Fruit fly (Drosophila melanogaster) whole organism, embryonic: ENCODE results near the gene CG32712.

Experiments
- Bgb ChIP-seq: fragments of 200-800 bp; sonication (Bioruptor generic); IDR thresholded peaks from 2 replicates; pipeline ENCODE4 v1.3.6; 2022; ENCODE audit warnings: missing biosample characterization, missing genetic modification characterization; ENCODE audit not compliant: partially characterized antibody
- CG10654 ChIP-seq: fragments of 200-800 bp; sonication (Bioruptor generic); optimal IDR thresholded peaks from 2 replicates; lab custom pipeline; 2016; ENCODE audit warnings: missing biosample characterization, missing genetic modification characterization
- CG10959 ChIP-seq: fragments of 200-800 bp; sonication (Bioruptor generic); IDR thresholded peaks from 2 replicates; pipeline ENCODE4 v1.3.6; 2022; ENCODE audit warnings: missing biosample characterization, missing genetic modification characterization
- CG11093 ChIP-seq: fragments of 200-800 bp; sonication (Bioruptor generic); IDR thresholded peaks from 3 replicates; pipeline ENCODE4 v1.3.6; 2022; ENCODE audit warnings: missing biosample characterization, missing genetic modification characterization
- CG11504 ChIP-seq: fragments of 200-800 bp; sonication (Bioruptor generic); optimal IDR thresholded peaks from 3 replicates; lab custom pipeline; 2019; ENCODE audit warnings: missing biosample characterization, mild to moderate bottlenecking, missing genetic modification characterization, moderate library complexity
- CG11696 ChIP-seq: fragments of 200-800 bp; sonication (Bioruptor generic); IDR thresholded peaks from 2 replicates; pipeline ENCODE4 v1.3.6; 2022; ENCODE audit warnings: missing biosample characterization, missing genetic modification characterization
- CG12391 ChIP-seq: fragments of 200-800 bp; sonication (Bioruptor generic); optimal IDR thresholded peaks from 3 replicates; lab custom pipeline; 2018; ENCODE audit warnings: missing biosample characterization, mild to moderate bottlenecking, missing genetic modification characterization, moderate library complexity
- CG13775 ChIP-seq: fragments of 200-800 bp; sonication (Bioruptor generic); optimal IDR thresholded peaks from 3 replicates; lab custom pipeline; 2017; ENCODE audit warnings: missing biosample characterization, mild to moderate bottlenecking, missing genetic modification characterization
- CG14014 ChIP-seq: fragments of 200-800 bp; sonication (Bioruptor generic); IDR thresholded peaks from 2 replicates; pipeline ENCODE4 v1.3.6; 2022; ENCODE audit warnings: missing biosample characterization, missing genetic modification characterization
- CG17612 ChIP-seq: fragments of 200-800 bp; sonication (Bioruptor generic); IDR thresholded peaks from 2 replicates; pipeline ENCODE4 v1.3.6; 2022; ENCODE audit warnings: missing biosample characterization, missing genetic modification characterization
- CG17829 ChIP-seq: fragments of 200-800 bp; optimal IDR thresholded peaks from 2 replicates; lab custom pipeline; 2019; ENCODE audit warnings: missing biosample characterization, mild to moderate bottlenecking, missing genetic modification characterization, moderate library complexity
- CG17912 ChIP-seq: fragments of 200-800 bp; sonication (Bioruptor generic); optimal IDR thresholded peaks from 2 replicates; lab custom pipeline; 2018; ENCODE audit warnings: missing biosample characterization, mild to moderate bottlenecking, missing genetic modification characterization
- CG2120 ChIP-seq: fragments of 200-800 bp; sonication (Bioruptor generic); optimal IDR thresholded peaks from 3 replicates; lab custom pipeline; 2016; ENCODE audit warnings: missing biosample characterization, missing genetic modification characterization
- CG30431 ChIP-seq: fragments of 200-800 bp; sonication (Bioruptor generic); optimal IDR thresholded peaks from 2 replicates; lab custom pipeline; 2017; ENCODE audit warnings: missing biosample characterization, missing genetic modification characterization
- CG31441 ChIP-seq: fragments of 200-800 bp; sonication (Bioruptor generic); IDR thresholded peaks from 2 replicates; pipeline ENCODE4 v1.3.6; 2022; ENCODE audit warnings: missing biosample characterization, missing genetic modification characterization
- CG3281 ChIP-seq: fragments of 200-800 bp; sonication (Bioruptor generic); optimal IDR thresholded peaks from 3 replicates; lab custom pipeline; 2017; ENCODE audit warnings: missing biosample characterization, mild to moderate bottlenecking, missing genetic modification characterization
- CG6654 ChIP-seq: fragments of 200-800 bp; sonication (Bioruptor generic); optimal IDR thresholded peaks from 2 replicates; lab custom pipeline; 2017; ENCODE audit warnings: missing biosample characterization, mild to moderate bottlenecking, missing genetic modification characterization
- CG8281 ChIP-seq: fragments of 200-800 bp; sonication (Bioruptor generic); optimal IDR thresholded peaks from 2 replicates; lab custom pipeline; 2018; ENCODE audit warnings: missing biosample characterization, mild to moderate bottlenecking, missing genetic modification characterization, moderate library complexity
- E2f2 ChIP-seq: fragments of 200-800 bp; sonication (Bioruptor generic); IDR thresholded peaks from 2 replicates; pipeline ENCODE4 v1.3.6; 2022; ENCODE audit warnings: missing biosample characterization, missing genetic modification characterization
- Gsc ChIP-seq: fragments of 200-800 bp; sonication (Bioruptor generic); IDR thresholded peaks from 2 replicates; pipeline ENCODE4 v1.3.6; 2022; ENCODE audit warnings: missing biosample characterization, missing genetic modification characterization
- H15 ChIP-seq: fragments of 200-800 bp; sonication (Bioruptor generic); IDR thresholded peaks from 3 replicates; pipeline ENCODE4 v1.3.6; 2022; ENCODE audit warnings: missing biosample characterization, missing genetic modification characterization
- HHEX ChIP-seq: fragments of 200-800 bp; sonication (Bioruptor generic); optimal IDR thresholded peaks from 3 replicates; lab custom pipeline; 2017; ENCODE audit warnings: missing biosample characterization, mild to moderate bottlenecking, missing genetic modification characterization, missing genetic modification reagents
- HLH3B ChIP-seq: fragments of 200-800 bp; sonication (Bioruptor generic); IDR thresholded peaks from 2 replicates; pipeline ENCODE4 v1.3.6; 2022; ENCODE audit warnings: missing biosample characterization, missing genetic modification characterization
- Hsf ChIP-seq: fragments of 200-800 bp; sonication (Bioruptor generic); optimal IDR thresholded peaks from 3 replicates; lab custom pipeline; 2016; ENCODE audit warnings: missing biosample characterization, missing genetic modification characterization
- Kr ChIP-seq: fragments of 200-800 bp; sonication (Bioruptor generic); optimal IDR thresholded peaks from 2 replicates; lab custom pipeline; 2017; ENCODE audit warnings: missing biosample characterization, mild to moderate bottlenecking, missing genetic modification characterization
- MESR4 ChIP-seq: fragments of 200-800 bp; sonication (Bioruptor generic); optimal IDR thresholded peaks from 2 replicates; lab custom pipeline; 2018; ENCODE audit warnings: missing biosample characterization, mild to moderate bottlenecking, missing genetic modification characterization, moderate library complexity
- MTF-1 ChIP-seq: fragments of 200-800 bp; sonication (Bioruptor generic); optimal IDR thresholded peaks from 2 replicates; lab custom pipeline; 2018; ENCODE audit warnings: missing biosample characterization, mild to moderate bottlenecking, missing genetic modification characterization, borderline replicate concordance
- Mad ChIP-seq: fragments of 200-800 bp; sonication (Bioruptor generic); optimal IDR thresholded peaks from 2 replicates; lab custom pipeline; 2016; ENCODE audit warnings: missing biosample characterization, missing genetic modification characterization
- Max ChIP-seq: fragments of 200-800 bp; sonication (Bioruptor generic); optimal IDR thresholded peaks from 2 replicates; lab custom pipeline; 2016; ENCODE audit warnings: missing biosample characterization, mild to moderate bottlenecking, missing genetic modification characterization
- Xbp1 ChIP-seq: fragments of 200-800 bp; sonication (Bioruptor generic); optimal IDR thresholded peaks from 3 replicates; lab custom pipeline; 2016; ENCODE audit warnings: missing biosample characterization, mild to moderate bottlenecking, missing genetic modification characterization
- ab ChIP-seq: fragments of 200-800 bp; sonication (Bioruptor generic); optimal IDR thresholded peaks from 2 replicates; lab custom pipeline; 2016; ENCODE audit warnings: missing biosample characterization, missing genetic modification characterization
- amos ChIP-seq: fragments of 200-800 bp; sonication (Bioruptor generic); IDR thresholded peaks from 2 replicates; pipeline ENCODE4 v1.3.6; 2022; ENCODE audit warnings: missing biosample characterization, missing genetic modification characterization; ENCODE audit not compliant: partially characterized antibody
- cato ChIP-seq: fragments of 200-800 bp; sonication (Bioruptor generic); optimal IDR thresholded peaks from 2 replicates; lab custom pipeline; 2016; ENCODE audit warnings: missing biosample characterization, missing genetic modification characterization, borderline replicate concordance
- chif ChIP-seq, 2 experiments: fragments of 200-800 bp; sonication (Bioruptor generic); optimal IDR thresholded peaks; 3 replicates each; lab custom pipeline; 2016; ENCODE audit warnings: missing biosample characterization in 2 of 2, missing genetic modification characterization in 2 of 2
- chinmo ChIP-seq: fragments of 200-800 bp; sonication (Bioruptor generic); IDR thresholded peaks from 4 replicates; pipeline ENCODE4 v1.3.6; 2022; ENCODE audit warnings: missing biosample characterization, missing genetic modification characterization; ENCODE audit not compliant: partially characterized antibody
- chm ChIP-seq: fragments of 200-800 bp; sonication (Bioruptor generic); IDR thresholded peaks from 2 replicates; pipeline ENCODE4 v1.3.6; 2022; ENCODE audit warnings: missing biosample characterization, missing genetic modification characterization
- disco-r ChIP-seq: fragments of 200-800 bp; sonication (Bioruptor generic); optimal IDR thresholded peaks from 2 replicates; lab custom pipeline; 2016; ENCODE audit warnings: missing biosample characterization, missing genetic modification characterization
- dm ChIP-seq: fragments of 200-800 bp; sonication (Bioruptor generic); optimal IDR thresholded peaks from 3 replicates; lab custom pipeline; 2016; ENCODE audit warnings: missing biosample characterization, missing genetic modification characterization
- grn ChIP-seq: fragments of 200-800 bp; sonication (Bioruptor generic); optimal IDR thresholded peaks from 3 replicates; lab custom pipeline; 2017; ENCODE audit warnings: missing biosample characterization, missing genetic modification characterization
- gsb ChIP-seq: fragments of 200-800 bp; sonication (Bioruptor generic); IDR thresholded peaks from 2 replicates; pipeline ENCODE4 v1.3.6; 2022; ENCODE audit warnings: missing biosample characterization, missing genetic modification characterization
- her ChIP-seq: fragments of 200-800 bp; sonication (Bioruptor generic); optimal IDR thresholded peaks from 2 replicates; lab custom pipeline; 2016; ENCODE audit warnings: missing biosample characterization, missing genetic modification characterization
- ind ChIP-seq: fragments of 200-800 bp; sonication (Bioruptor generic); optimal IDR thresholded peaks from 3 replicates; lab custom pipeline; 2016; ENCODE audit warnings: missing biosample characterization, missing genetic modification characterization
- jigr1 ChIP-seq: fragments of 200-800 bp; sonication (Bioruptor generic); IDR thresholded peaks from 3 replicates; pipeline ENCODE4 v1.3.6; 2022; ENCODE audit warnings: missing biosample characterization, missing genetic modification characterization
- ken ChIP-seq: fragments of 200-800 bp; sonication (Bioruptor generic); IDR thresholded peaks from 3 replicates; pipeline ENCODE4 v1.3.6; 2022; ENCODE audit warnings: missing biosample characterization, missing genetic modification characterization
- pb ChIP-seq: fragments of 200-800 bp; sonication (Bioruptor generic); optimal IDR thresholded peaks from 3 replicates; lab custom pipeline; 2016; ENCODE audit warnings: missing biosample characterization, missing genetic modification characterization
- ranshi ChIP-seq: fragments of 200-800 bp; sonication (Bioruptor generic); IDR thresholded peaks from 2 replicates; pipeline ENCODE4 v1.3.6; 2022; ENCODE audit warnings: missing biosample characterization, missing genetic modification characterization
- sens ChIP-seq: fragments of 200-800 bp; sonication (Bioruptor generic); peaks from one replicate; lab custom pipeline; 2016; ENCODE audit warnings: missing biosample characterization, missing genetic modification characterization
- sim ChIP-seq: fragments of 200-800 bp; sonication (Bioruptor generic); IDR thresholded peaks from 2 replicates; pipeline ENCODE4 v1.3.6; 2022; ENCODE audit warnings: missing biosample characterization, missing genetic modification characterization
- sob ChIP-seq: fragments of 200-800 bp; sonication (Bioruptor generic); IDR thresholded peaks from 2 replicates; pipeline ENCODE4 v1.3.6; 2022; ENCODE audit warnings: missing biosample characterization, missing genetic modification characterization

CG32712 gene

DNA sequence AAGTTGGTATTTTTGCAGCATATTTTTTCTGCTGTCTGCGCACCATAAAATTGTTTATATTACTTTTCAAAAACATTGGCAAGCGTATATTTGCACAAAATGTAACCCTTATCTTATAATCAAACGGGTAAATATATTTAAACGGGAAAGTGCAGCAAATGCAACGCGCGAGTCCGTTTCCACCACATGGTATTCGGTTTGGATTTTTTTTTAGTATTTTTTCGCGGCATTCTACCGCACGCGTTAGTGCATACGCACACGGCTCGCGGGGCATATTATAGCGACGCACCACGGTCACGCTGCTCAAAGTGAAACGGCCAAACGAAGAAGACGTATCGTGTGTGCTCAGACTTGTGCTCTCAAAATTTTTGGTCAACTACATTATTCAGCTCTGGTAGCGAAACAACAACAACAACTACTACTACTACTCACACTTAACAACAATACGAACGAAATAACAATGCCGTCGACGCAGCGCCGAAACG lies 24.6 kb downstream of the CG32712 start, which contains the start of gene Trf2 (continued):
- peak; percentile 28; the same call in 1 of the 4 replicates for TF ChIP-seq chinmo (GFP tag; lab: Robert Waterston, UW)
- TF ChIP-seq CG30431 (GFP tag; lab: Kevin White, UChicago): no peak
- peak; percentile 89 for TF ChIP-seq chm (GFP tag; lab: Robert Waterston, UW)
- peak; percentile 13; the same call in 1 of the 2 replicates for TF ChIP-seq CG14014 (GFP tag; lab: Robert Waterston, UW)
- TF ChIP-seq dm: peak; percentile 35
- TF ChIP-seq HHEX (GFP tag; lab: Kevin White, UChicago): peak; percentile 31
- no peak for TF ChIP-seq H15 (GFP tag; lab: Robert Waterston, UW)
- TF ChIP-seq MTF-1 (GFP tag; lab: Kevin White, UChicago): peak; percentile 64

DNA sequence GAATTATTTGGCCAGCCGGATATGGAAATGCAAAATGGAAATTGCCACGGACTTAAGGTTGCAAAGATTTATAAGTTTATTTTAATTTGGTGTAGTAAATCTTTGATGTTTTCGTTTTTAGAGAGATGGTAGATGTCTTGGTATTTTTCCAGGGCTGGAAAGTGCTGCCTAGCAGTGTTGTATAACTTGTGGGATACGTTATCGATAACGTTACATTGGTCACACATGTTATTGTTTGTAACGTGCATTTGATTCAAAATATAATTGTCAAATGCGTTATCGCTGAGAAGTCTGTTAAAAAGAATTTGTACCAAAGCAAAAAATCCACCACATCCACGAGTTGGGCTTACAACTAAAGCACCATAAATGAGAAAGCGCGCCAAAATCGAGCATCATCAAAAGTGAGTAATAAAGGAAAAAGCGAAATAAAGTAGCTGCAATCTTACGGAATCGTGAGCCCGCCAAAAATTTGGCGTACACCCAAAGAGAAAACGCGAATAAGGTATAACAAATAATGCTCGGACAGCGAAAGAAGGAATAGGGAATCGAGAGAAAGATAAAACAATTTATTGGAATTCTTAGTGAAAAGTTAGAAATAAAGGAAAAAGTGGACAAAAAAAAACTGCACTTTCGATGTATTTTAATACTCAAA lies 26.4 kb downstream of the CG32712 start, which contains the start of gene PIG-T:
PIG-T (minus strand) TSS at position 140 of the 652 bp plus-strand sequence.
- TF ChIP-seq jigr1 (GFP tag; lab: Robert Waterston, UW) (no peak), CG17829 (tag; lab: Kevin White, UChicago) (peak; percentile 24), CG17912 (GFP tag; lab: Kevin White, UChicago) (no peak), CG6654 (GFP tag; lab: Kevin White, UChicago) (no peak), CG31441 (no peak), Mad (GFP tag; lab: Kevin White, UChicago) (no peak), CG11504 (tag; lab: Kevin White, UChicago) (no peak), pb (GFP tag; lab: Kevin White, UChicago) (no peak), ind (peak; percentile 8), amos (GFP tag; lab: Robert Waterston, UW) (peak; percentile 32; the same call in 1 of the 2 replicates), MESR4 (peak; percentile 50), CG17612 (GFP tag; lab: Robert Waterston, UW) (no peak), Gsc (GFP tag; lab: Robert Waterston, UW) (no peak), Bgb (GFP tag; lab: Robert Waterston, UW) (peak; percentile 48; the same call in 1 of the 2 replicates), sim (no peak), cato (GFP tag; lab: Kevin White, UChicago) (no peak), CG12391 (peak; percentile 18), chif (GFP tag; optimal IDR thresholded peaks at IDR 0.05; lab: Kevin White, UChicago) (no peak), CG10654 (GFP tag; lab: Kevin White, UChicago) (no peak), grn (GFP tag; lab: Kevin White, UChicago) (no peak), ab (GFP tag; lab: Kevin White, UChicago) (no peak), HLH3B (GFP tag; lab: Robert Waterston, UW) (no peak), CG11696 (no peak), CG8281 (tag; lab: Kevin White, UChicago) (no peak), disco-r (GFP tag; lab: Kevin White, UChicago) (no peak), CG2120 (GFP tag; lab: Kevin White, UChicago) (peak; percentile 43), Xbp1 (GFP tag; lab: Kevin White, UChicago) (peak; percentile 3), CG11093 (GFP tag; lab: Robert Waterston, UW) (no peak), sob (GFP tag; lab: Robert Waterston, UW) (peak; percentile 11; the same call in 1 of the 2 replicates), Kr (GFP tag; lab: Kevin White, UChicago) (no peak), ken (GFP tag; lab: Robert Waterston, UW) (no peak), Max (GFP tag; lab: Kevin White, UChicago) (no peak), Hsf (no peak), CG10959 (GFP tag; lab: Robert Waterston, UW) (no peak), E2f2 (GFP tag; lab: Robert Waterston, UW) (peak; percentile 80), CG13775 (GFP tag; lab: Kevin White, UChicago) (no peak), ranshi (no peak), her (GFP tag; lab: Kevin White, UChicago) (peak; percentile 22), sens (GFP tag; lab: Kevin White, UChicago) (peak; percentile 34), gsb (no peak), CG3281 (GFP tag; lab: Kevin White, UChicago) (no peak)
